Fruit fly (Drosophila melanogaster) whole organism, embryonic: ENCODE measurements around the gene Ras85D.
A peak's percentile ranks its signal among the peaks of the same experiment; 100 is the strongest.

Source experiments
- Ada2b ChIP-seq: fragments of 200-800 bp; sonication (Bioruptor generic); IDR thresholded peaks from 2 replicates; pipeline ENCODE4 v1.3.6; 2022; ENCODE audit warnings: missing biosample characterization, missing genetic modification characterization
- Aef1 ChIP-seq: fragments of 200-800 bp; sonication (Bioruptor generic); IDR thresholded peaks from 3 replicates; pipeline ENCODE4 v1.3.6; 2022; ENCODE audit warnings: missing biosample characterization, missing genetic modification characterization
- Antp ChIP-seq: fragments of 200-800 bp; sonication (Bioruptor generic); optimal IDR thresholded peaks from 3 replicates; lab custom pipeline; 2016; ENCODE audit warnings: missing biosample characterization, missing genetic modification characterization
- Bteb2 ChIP-seq: fragments of 200-800 bp; sonication (Bioruptor generic); optimal IDR thresholded peaks from 2 replicates; lab custom pipeline; 2016; ENCODE audit warnings: missing biosample characterization, missing genetic modification characterization
- C15 ChIP-seq: fragments of 200-800 bp; sonication (Bioruptor generic); IDR thresholded peaks from 3 replicates; pipeline ENCODE4 v1.3.6; 2022; ENCODE audit warnings: missing biosample characterization, missing genetic modification characterization
- CG10147 ChIP-seq: fragments of 200-800 bp; sonication (Bioruptor generic); optimal IDR thresholded peaks from 2 replicates; lab custom pipeline; 2019; ENCODE audit warnings: missing biosample characterization, mild to moderate bottlenecking, missing genetic modification characterization, moderate library complexity
- CG11504 ChIP-seq: fragments of 200-800 bp; sonication (Bioruptor generic); optimal IDR thresholded peaks from 3 replicates; lab custom pipeline; 2019; ENCODE audit warnings: missing biosample characterization, mild to moderate bottlenecking, missing genetic modification characterization, moderate library complexity
- CG12769 ChIP-seq: fragments of 200-800 bp; sonication (Bioruptor generic); optimal IDR thresholded peaks from 2 replicates; lab custom pipeline; 2019; ENCODE audit warnings: missing biosample characterization, mild to moderate bottlenecking, missing genetic modification characterization, moderate library complexity
- CG13424 ChIP-seq: fragments of 200-800 bp; sonication (Bioruptor generic); optimal IDR thresholded peaks from 2 replicates; lab custom pipeline; 2019; ENCODE audit warnings: missing biosample characterization, mild to moderate bottlenecking, missing genetic modification characterization, moderate library complexity
- CG15269 ChIP-seq: fragments of 200-800 bp; sonication (Bioruptor generic); optimal IDR thresholded peaks from 2 replicates; lab custom pipeline; 2018; ENCODE audit warnings: missing biosample characterization, mild to moderate bottlenecking, missing genetic modification characterization, moderate library complexity
- CG15601 ChIP-seq: fragments of 200-800 bp; sonication (Bioruptor generic); optimal IDR thresholded peaks from 3 replicates; lab custom pipeline; 2019; ENCODE audit warnings: missing biosample characterization, mild to moderate bottlenecking, missing genetic modification characterization, moderate library complexity
- CG15696 ChIP-seq: fragments of 200-800 bp; sonication (Bioruptor generic); optimal IDR thresholded peaks from 2 replicates; lab custom pipeline; 2019; ENCODE audit warnings: missing biosample characterization, mild to moderate bottlenecking, missing genetic modification characterization, moderate library complexity
- CG17568 ChIP-seq: fragments of 200-800 bp; sonication (Bioruptor generic); optimal IDR thresholded peaks from 2 replicates; lab custom pipeline; 2018; ENCODE audit warnings: missing biosample characterization, mild to moderate bottlenecking, missing genetic modification characterization, moderate library complexity
- CG3281 ChIP-seq: fragments of 200-800 bp; sonication (Bioruptor generic); optimal IDR thresholded peaks from 3 replicates; lab custom pipeline; 2017; ENCODE audit warnings: missing biosample characterization, mild to moderate bottlenecking, missing genetic modification characterization
- CG33557 ChIP-seq: fragments of 200-800 bp; sonication (Bioruptor generic); optimal IDR thresholded peaks from 2 replicates; lab custom pipeline; 2019; ENCODE audit warnings: missing biosample characterization, mild to moderate bottlenecking, missing genetic modification characterization, moderate library complexity
- CG3995 ChIP-seq: fragments of 200-800 bp; sonication (Bioruptor generic); optimal IDR thresholded peaks from 3 replicates; lab custom pipeline; 2016; ENCODE audit warnings: missing biosample characterization, missing genetic modification characterization
- CG4328 ChIP-seq: fragments of 200-800 bp; sonication (Bioruptor generic); optimal IDR thresholded peaks from 3 replicates; lab custom pipeline; 2017; ENCODE audit warnings: missing biosample characterization, missing genetic modification reagents, missing genetic modification characterization
- CG4730 ChIP-seq: fragments of 200-800 bp; sonication (Bioruptor generic); IDR thresholded peaks from 2 replicates; pipeline ENCODE4 v1.3.6; 2022; ENCODE audit warnings: missing biosample characterization, missing genetic modification characterization
- CG5180 ChIP-seq: fragments of 200-800 bp; sonication (Bioruptor generic); optimal IDR thresholded peaks from 3 replicates; lab custom pipeline; 2017; ENCODE audit warnings: missing biosample characterization, missing genetic modification characterization, mild to moderate bottlenecking, moderate library complexity, missing genetic modification reagents
- CG6765 ChIP-seq: fragments of 200-800 bp; sonication (Bioruptor generic); optimal IDR thresholded peaks from 3 replicates; lab custom pipeline; 2017; ENCODE audit warnings: missing biosample characterization, mild to moderate bottlenecking, missing genetic modification characterization
- CG8281 ChIP-seq: fragments of 200-800 bp; sonication (Bioruptor generic); optimal IDR thresholded peaks from 2 replicates; lab custom pipeline; 2018; ENCODE audit warnings: missing biosample characterization, mild to moderate bottlenecking, missing genetic modification characterization, moderate library complexity
- CG8765 ChIP-seq: fragments of 200-800 bp; sonication (Bioruptor generic); IDR thresholded peaks from 2 replicates; pipeline ENCODE4 v1.3.6; 2022; ENCODE audit warnings: missing biosample characterization, missing genetic modification characterization
- CG8924 ChIP-seq: fragments of 200-800 bp; optimal IDR thresholded peaks from 3 replicates; lab custom pipeline; 2019; ENCODE audit warnings: missing biosample characterization, mild to moderate bottlenecking, missing genetic modification characterization, moderate library complexity
- E2f1 ChIP-seq: fragments of 200-800 bp; sonication (Bioruptor generic); IDR thresholded peaks from 2 replicates; pipeline ENCODE4 v1.3.6; 2022; ENCODE audit warnings: missing biosample characterization, missing genetic modification characterization
- H15 ChIP-seq: fragments of 200-800 bp; sonication (Bioruptor generic); IDR thresholded peaks from 3 replicates; pipeline ENCODE4 v1.3.6; 2022; ENCODE audit warnings: missing biosample characterization, missing genetic modification characterization
- Lim3 ChIP-seq: fragments of 200-800 bp; sonication (Bioruptor generic); IDR thresholded peaks from 2 replicates; pipeline ENCODE4 v1.3.6; 2022; ENCODE audit warnings: missing biosample characterization, missing genetic modification characterization
- MBD-R2 ChIP-seq: fragments of 200-800 bp; sonication (Bioruptor generic); IDR thresholded peaks from 2 replicates; pipeline ENCODE4 v1.3.6; 2022; ENCODE audit warnings: missing biosample characterization, missing genetic modification characterization
- NC2α ChIP-seq: fragments of 200-800 bp; sonication (Bioruptor generic); optimal IDR thresholded peaks from 2 replicates; lab custom pipeline; 2016; ENCODE audit warnings: missing biosample characterization, missing genetic modification characterization
- Nf-YB ChIP-seq: fragments of 200-800 bp; sonication (Bioruptor generic); optimal IDR thresholded peaks from 3 replicates; lab custom pipeline; 2019; ENCODE audit warnings: missing biosample characterization, mild to moderate bottlenecking, missing genetic modification characterization, moderate library complexity
- Oli ChIP-seq: fragments of 200-800 bp; sonication (Bioruptor generic); optimal IDR thresholded peaks from 2 replicates; lab custom pipeline; 2018; ENCODE audit warnings: missing biosample characterization, mild to moderate bottlenecking, missing genetic modification characterization, moderate library complexity
- Ssrp ChIP-seq: fragments of 200-800 bp; sonication (Bioruptor generic); optimal IDR thresholded peaks from 2 replicates; lab custom pipeline; 2018; ENCODE audit warnings: missing biosample characterization, mild to moderate bottlenecking, missing genetic modification characterization, moderate library complexity
- bab2 ChIP-seq: fragments of 200-800 bp; sonication (Bioruptor generic); optimal IDR thresholded peaks from 2 replicates; lab custom pipeline; 2016; ENCODE audit warnings: missing biosample characterization, missing genetic modification characterization
- bigmax ChIP-seq: fragments of 200-800 bp; sonication (Bioruptor generic); optimal IDR thresholded peaks from 2 replicates; lab custom pipeline; 2018; ENCODE audit warnings: missing biosample characterization, mild to moderate bottlenecking, missing genetic modification characterization
- bsh ChIP-seq, 2 experiments: fragments of 200-800 bp; sonication (Bioruptor generic); optimal IDR thresholded peaks; 2 replicates each; lab custom pipeline; 2017 to 2018; ENCODE audit warnings: mild to moderate bottlenecking in 2 of 2, missing biosample characterization in 2 of 2, missing genetic modification characterization in 2 of 2, moderate library complexity in 1 of 2
- cad ChIP-seq: fragments of >200 bp; optimal IDR thresholded peaks from 2 replicates; lab custom pipeline; 2017; ENCODE audit warnings: missing biosample characterization, missing genetic modification characterization
- crp ChIP-seq, 2 experiments: fragments of 200-800 bp; sonication (Bioruptor generic); optimal IDR thresholded peaks; 2 replicates in 1 of 2; 3 replicates in 1 of 2; lab custom pipeline; 2017; ENCODE audit warnings: missing biosample characterization in 2 of 2, missing genetic modification characterization in 2 of 2, mild to moderate bottlenecking in 1 of 2, moderate library complexity in 1 of 2
- jigr1 ChIP-seq: fragments of 200-800 bp; sonication (Bioruptor generic); IDR thresholded peaks from 3 replicates; pipeline ENCODE4 v1.3.6; 2022; ENCODE audit warnings: missing biosample characterization, missing genetic modification characterization
- kah ChIP-seq: fragments of 200-800 bp; sonication (Bioruptor generic); optimal IDR thresholded peaks from 2 replicates; lab custom pipeline; 2018; ENCODE audit warnings: missing biosample characterization, mild to moderate bottlenecking, missing genetic modification characterization
- lola ChIP-seq, 3 experiments: fragments of >200 bp in 2 of 3; fragments of 200-800 bp in 1 of 3; sonication (Bioruptor generic) in 1 of 3; optimal IDR thresholded peaks; 2 replicates each; lab custom pipeline; 2017 to 2019; ENCODE audit warnings: missing biosample characterization in 3 of 3, missing genetic modification characterization in 3 of 3, mild to moderate bottlenecking in 1 of 3, moderate library complexity in 1 of 3
- nerfin-2 ChIP-seq: fragments of 200-800 bp; sonication (Bioruptor generic); IDR thresholded peaks from 2 replicates; pipeline ENCODE4 v1.3.6; 2022; ENCODE audit warnings: missing biosample characterization, missing genetic modification characterization; ENCODE audit not compliant: partially characterized antibody
- pb ChIP-seq: fragments of 200-800 bp; sonication (Bioruptor generic); optimal IDR thresholded peaks from 3 replicates; lab custom pipeline; 2016; ENCODE audit warnings: missing biosample characterization, missing genetic modification characterization
- pho ChIP-seq: fragments of 200-800 bp; sonication (Bioruptor generic); optimal IDR thresholded peaks from 2 replicates; lab custom pipeline; 2016; ENCODE audit warnings: missing biosample characterization, missing genetic modification characterization
- phol ChIP-seq: fragments of 200-800 bp; sonication (Bioruptor generic); optimal IDR thresholded peaks from 3 replicates; lab custom pipeline; 2018; ENCODE audit warnings: missing biosample characterization, mild to moderate bottlenecking, missing genetic modification characterization, moderate library complexity
- psq ChIP-seq: fragments of 200-800 bp; sonication (Bioruptor generic); optimal IDR thresholded peaks from 2 replicates; lab custom pipeline; 2017; ENCODE audit warnings: missing biosample characterization, missing genetic modification characterization
- run ChIP-seq: fragments of 200-800 bp; sonication (Bioruptor generic); optimal IDR thresholded peaks from 3 replicates; lab custom pipeline; 2018; ENCODE audit warnings: missing biosample characterization, mild to moderate bottlenecking, missing genetic modification characterization
- sob ChIP-seq: fragments of 200-800 bp; sonication (Bioruptor generic); IDR thresholded peaks from 2 replicates; pipeline ENCODE4 v1.3.6; 2022; ENCODE audit warnings: missing biosample characterization, missing genetic modification characterization
- twi ChIP-seq: fragments of 200-800 bp; optimal IDR thresholded peaks from 2 replicates; lab custom pipeline; 2019; ENCODE audit warnings: missing biosample characterization, mild to moderate bottlenecking, missing genetic modification characterization, moderate library complexity
- vvl ChIP-seq: fragments of 200-800 bp; sonication (Bioruptor generic); IDR thresholded peaks from 2 replicates; pipeline ENCODE4 v1.3.6; 2022; ENCODE audit warnings: missing biosample characterization, missing genetic modification characterization

The Ras85D gene

DNA sequence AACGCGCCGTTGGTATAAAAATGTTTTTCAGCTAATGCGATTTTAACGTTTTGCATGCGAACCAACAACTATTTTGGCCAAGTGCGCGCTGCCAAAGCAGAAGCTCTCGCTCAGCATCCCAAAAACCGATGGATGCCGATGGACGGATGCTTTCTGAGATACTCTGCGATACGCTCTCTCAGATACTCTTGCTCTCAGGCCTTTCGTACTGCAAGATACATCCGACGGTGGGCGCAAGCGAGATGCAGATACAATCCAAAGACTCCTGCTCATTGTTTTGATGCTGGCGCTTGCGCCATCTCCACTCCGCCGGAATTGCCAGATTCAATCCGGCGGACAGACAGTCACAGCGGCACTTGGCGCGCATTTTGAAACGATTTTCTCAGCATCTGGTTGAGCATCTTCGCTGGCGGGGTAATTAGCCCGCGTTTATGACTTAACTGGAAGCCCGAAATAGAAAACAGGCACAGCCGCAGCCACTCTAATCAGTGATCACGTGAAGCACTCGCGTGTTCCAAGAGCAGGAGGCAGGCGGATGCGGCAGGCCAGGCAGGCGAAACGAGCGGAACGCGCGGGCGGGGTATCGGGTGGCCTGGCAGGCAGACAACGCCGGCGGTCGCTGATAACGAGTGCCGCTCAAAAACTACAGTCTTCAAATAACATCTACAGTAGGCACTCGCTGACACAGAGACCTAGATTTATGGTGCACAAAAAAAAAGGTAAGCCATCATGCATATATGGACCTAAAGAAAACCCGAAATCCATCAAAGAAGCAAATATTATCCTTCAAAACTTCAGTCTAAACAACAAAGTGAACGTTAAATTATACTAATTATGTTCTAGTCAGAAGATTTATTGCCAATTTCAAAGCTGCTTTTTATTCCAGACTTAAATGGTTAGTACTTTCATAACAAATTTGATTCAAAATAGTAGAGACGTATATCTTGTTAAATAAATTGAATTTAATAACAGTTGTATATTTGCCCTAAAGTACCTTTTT, 18.9 kb downstream of the Ras85D start, which contains the start of gene CG16779 (continued):
- TF ChIP-seq Antp (GFP tag; lab: Kevin White, UChicago) (no peak), CG15696 (peak; percentile 55), CG10147 (GFP tag; lab: Kevin White, UChicago) (no peak), bsh (GFP tag; optimal IDR thresholded peaks at IDR 0.05; lab: Kevin White, UChicago) (peak in 1 of 2 experiments; percentile 10), Aef1 (GFP tag; lab: Robert Waterston, UW) (no peak), NC2α (GFP tag; lab: Kevin White, UChicago) (no peak), Oli (tag; lab: Kevin White, UChicago) (peak; percentile 67), CG15601 (tag; lab: Kevin White, UChicago) (peak; percentile 5), CG15269 (tag; lab: Kevin White, UChicago) (peak; percentile 49), Ssrp (peak; percentile 55), lola (GFP tag; optimal IDR thresholded peaks at IDR 0.05; lab: Kevin White, UChicago) (peak in 1 of 3 experiments; percentile 65), Nf-YB (GFP tag; lab: Kevin White, UChicago) (no peak), CG33557 (no peak), CG6765 (GFP tag; lab: Kevin White, UChicago) (no peak), CG4730 (no peak), phol (tag; lab: Kevin White, UChicago) (peak; percentile 61), C15 (GFP tag; lab: Robert Waterston, UW) (no peak), CG3995 (no peak), E2f1 (GFP tag; lab: Robert Waterston, UW) (no peak), CG8281 (no peak), CG4328 (GFP tag; lab: Kevin White, UChicago) (peak; percentile 26), twi (tag; lab: Kevin White, UChicago) (peak; percentile 58), CG5180 (GFP tag; lab: Kevin White, UChicago) (peak; percentile 18), vvl (GFP tag; lab: Robert Waterston, UW) (no peak), cad (GFP tag; lab: Kevin White, UChicago) (peak; percentile 85), jigr1 (GFP tag; lab: Robert Waterston, UW) (no peak), pho (GFP tag; lab: Kevin White, UChicago) (no peak), CG3281 (GFP tag; lab: Kevin White, UChicago) (peak; percentile 35), CG12769 (no peak), Lim3 (GFP tag; lab: Robert Waterston, UW) (no peak), bigmax (GFP tag; lab: Kevin White, UChicago) (no peak), sob (GFP tag; lab: Robert Waterston, UW) (peak; percentile 28; the same call in 1 of the 2 replicates), CG13424 (peak; percentile 44), H15 (GFP tag; lab: Robert Waterston, UW) (no peak), CG8765 (GFP tag; lab: Robert Waterston, UW) (no peak), MBD-R2 (GFP tag; lab: Robert Waterston, UW) (no peak; the same call in 1 of the 2 replicates), Ada2b (GFP tag; lab: Robert Waterston, UW) (no peak), nerfin-2 (GFP tag; lab: Robert Waterston, UW) (no peak), Bteb2 (GFP tag; lab: Kevin White, UChicago) (peak; percentile 15), kah (GFP tag; lab: Kevin White, UChicago) (no peak), CG17568 (GFP tag; lab: Kevin White, UChicago) (no peak), psq (GFP tag; lab: Kevin White, UChicago) (no peak), CG8924 (tag; lab: Kevin White, UChicago) (peak; percentile 14), pb (GFP tag; lab: Kevin White, UChicago) (no peak), crp (GFP tag; optimal IDR thresholded peaks at IDR 0.05; lab: Kevin White, UChicago) (no peak), bab2 (GFP tag; lab: Kevin White, UChicago) (peak; percentile 24), run (tag; lab: Kevin White, UChicago) (no peak), CG11504 (tag; lab: Kevin White, UChicago) (peak; percentile 66)
